Fruit fly (Drosophila melanogaster): ENCODE data around the gene CG43736.

The CG43736 gene

DNA sequence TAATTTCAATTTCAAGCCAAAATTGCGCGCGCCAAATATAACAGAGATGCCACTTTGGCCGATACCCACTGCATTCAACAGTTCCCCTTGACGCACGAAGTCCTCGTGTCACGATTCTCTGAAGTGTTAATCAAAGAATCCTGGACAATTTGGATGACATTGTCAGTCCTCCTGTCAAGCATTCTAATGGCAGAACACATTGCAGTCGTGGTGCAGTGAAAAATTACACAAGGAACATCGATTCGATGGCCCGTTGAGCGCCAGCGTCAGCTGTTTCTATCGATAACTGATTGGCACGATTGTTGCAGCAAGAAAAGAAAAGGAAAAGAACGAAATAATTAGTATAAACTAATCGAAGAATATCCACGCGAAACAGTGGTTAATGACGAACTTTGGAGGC, 39.5 kb upstream of the CG43736 start, which contains the start of gene nonC (continued):
- TF ChIP-seq hbn (GFP tag; IDR thresholded peaks at IDR 0.05; ENCODE audit: partially characterized antibody) (peak; percentile 80), CG8388 (GFP tag; optimal IDR thresholded peaks at IDR 0.05) (no peak), CG15073 (GFP tag; optimal IDR thresholded peaks at IDR 0.05) (no peak), Blimp-1 (GFP tag; optimal IDR thresholded peaks at IDR 0.05) (no peak), CG7987 (GFP tag; optimal IDR thresholded peaks at IDR 0.05) (no peak), CG3726 (GFP tag; IDR thresholded peaks at IDR 0.05) (no peak), CG13287 (GFP tag; IDR thresholded peaks at IDR 0.05; ENCODE audit: partially characterized antibody) (peak; percentile 91), Doc3 (GFP tag; IDR thresholded peaks at IDR 0.05; ENCODE audit: partially characterized antibody) (peak; percentile 84), Scr (GFP tag; IDR thresholded peaks at IDR 0.05; ENCODE audit: partially characterized antibody) (peak; percentile 93), CG4617 (GFP tag; optimal IDR thresholded peaks at IDR 0.05; ENCODE audit: borderline replicate concordance) (peak; percentile 40), CG17186 (GFP tag; optimal IDR thresholded peaks at IDR 0.05) (peak; percentile 82), zen2 (GFP tag; IDR thresholded peaks at IDR 0.05; ENCODE audit: partially characterized antibody) (peak; percentile 78)

DNA sequence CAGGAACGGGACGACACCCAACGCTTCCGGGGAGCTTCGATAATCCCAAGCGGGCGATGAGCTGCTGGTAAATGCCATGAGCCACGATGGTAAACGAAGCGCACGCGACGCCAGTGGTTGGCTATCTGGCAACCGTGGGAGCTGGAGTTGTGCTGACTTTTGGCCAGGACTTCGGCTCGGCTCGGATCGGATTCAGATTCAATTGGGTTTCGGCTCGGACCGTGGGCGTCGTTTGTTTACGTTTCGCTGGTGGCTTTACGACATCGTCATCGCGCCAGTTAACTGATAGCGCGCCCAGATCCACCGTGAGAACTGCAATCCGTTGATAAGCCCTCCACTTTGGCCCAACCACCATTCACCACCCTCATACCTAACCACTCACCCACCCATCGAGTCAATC, 31.1 kb upstream of the CG43736 start, which contains the start of gene mAChR-C:
Gene mAChR-C, minus strand, starts transcription at position 101 of the 400 bp plus-strand sequence.
- TF ChIP-seq CG10959 (GFP tag; IDR thresholded peaks at IDR 0.05) (no peak), Nf-YB (GFP tag; optimal IDR thresholded peaks at IDR 0.05) (no peak), CG2202 (tag; optimal IDR thresholded peaks at IDR 0.05) (no peak), Neu2 (GFP tag; optimal IDR thresholded peaks at IDR 0.05; ENCODE audit: borderline replicate concordance) (no peak), Chrac-16 (GFP tag; optimal IDR thresholded peaks at IDR 0.05) (no peak), HLHmδ (GFP tag; optimal IDR thresholded peaks at IDR 0.05) (no peak), CG17612 (GFP tag; IDR thresholded peaks at IDR 0.05) (no peak), Dll (GFP tag; IDR thresholded peaks at IDR 0.05; ENCODE audit: partially characterized antibody) (no peak), btn (GFP tag; optimal IDR thresholded peaks at IDR 0.05) (no peak), CG4820 (GFP tag; optimal IDR thresholded peaks at IDR 0.05) (no peak), Mad (GFP tag; optimal IDR thresholded peaks at IDR 0.05) (no peak), ssp (GFP tag; IDR thresholded peaks at IDR 0.05) (no peak), ap (GFP tag; IDR thresholded peaks at IDR 0.05) (no peak), Xbp1 (GFP tag; optimal IDR thresholded peaks at IDR 0.05) (no peak), CG8924 (tag; optimal IDR thresholded peaks at IDR 0.05) (no peak), HmgZ (tag; optimal IDR thresholded peaks at IDR 0.05) (no peak), knrl (GFP tag; IDR thresholded peaks at IDR 0.05; ENCODE audit: partially characterized antibody) (no peak)

DNA sequence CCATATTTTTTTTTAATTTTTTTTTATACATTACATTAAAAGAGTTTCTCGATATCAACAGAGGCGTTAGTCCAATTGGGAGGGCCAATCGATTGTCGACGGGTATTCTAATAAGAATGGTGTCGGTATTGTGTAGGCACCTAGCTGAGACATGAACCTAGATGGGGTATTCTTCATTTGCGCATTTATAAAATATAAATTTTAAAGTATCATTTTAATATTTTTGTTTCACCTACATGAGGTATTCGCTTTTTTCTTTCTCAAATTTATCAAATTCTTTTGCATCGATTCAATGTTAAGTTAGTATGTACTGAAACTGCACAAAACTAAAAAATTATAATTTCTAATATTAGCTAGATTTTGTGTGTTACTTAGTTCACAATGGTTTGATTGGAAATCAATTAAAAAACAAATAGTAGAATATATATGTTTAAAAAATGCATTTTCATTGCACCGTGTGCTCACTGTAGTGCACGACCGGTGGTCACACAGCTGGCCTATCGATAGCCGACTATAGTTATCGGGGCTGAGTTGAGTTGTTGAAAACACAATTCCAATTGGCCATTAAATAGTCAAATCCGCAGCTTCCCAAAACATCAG, 19.7 kb upstream of the CG43736 start, which contains the start of the genes CG14435 and Tmf:
Gene CG14435, minus strand, starts transcription at position 81 of the 600 bp plus-strand sequence.
Gene Tmf, plus strand, starts transcription at position 501 of the 600 bp plus-strand sequence.
- TF ChIP-seq CG17186 (GFP tag; optimal IDR thresholded peaks at IDR 0.05) (peak; percentile 31), Dll (GFP tag; IDR thresholded peaks at IDR 0.05; ENCODE audit: partially characterized antibody) (peak; percentile 66), CG10654 (GFP tag; optimal IDR thresholded peaks at IDR 0.05) (peak; percentile 64), CG13296 (GFP tag; optimal IDR thresholded peaks at IDR 0.05) (peak; percentile 71), NfI (GFP tag; optimal IDR thresholded peaks at IDR 0.05) (peak; percentile 85), CG7271 (tag; optimal IDR thresholded peaks at IDR 0.05) (peak; percentile 30), CHES-1-like (GFP tag; optimal IDR thresholded peaks at IDR 0.05) (peak; percentile 26), CG5245 (GFP tag; optimal IDR thresholded peaks at IDR 0.05) (peak; percentile 54), Sox102F (GFP tag; optimal IDR thresholded peaks at IDR 0.05) (peak; percentile 9), CG1647 (GFP tag; optimal IDR thresholded peaks at IDR 0.05) (peak; percentile 35), CG7928 (GFP tag; optimal IDR thresholded peaks at IDR 0.05) (peak; percentile 62), nerfin-1 (tag; optimal IDR thresholded peaks at IDR 0.05) (peak; percentile 77), sc (optimal IDR thresholded peaks at IDR 0.05) (no peak), sc (GFP tag; optimal IDR thresholded peaks at IDR 0.05) (peak; percentile 58), CG9876 (GFP tag; optimal IDR thresholded peaks at IDR 0.05) (no peak), unc-4 (GFP tag; IDR thresholded peaks at IDR 0.05; ENCODE audit: partially characterized antibody) (peak; percentile 55; the same call in 1 of the 2 replicates), dmrt11E (tag; optimal IDR thresholded peaks at IDR 0.05) (peak; percentile 84), CG17359 (tag; optimal IDR thresholded peaks at IDR 0.05) (peak; percentile 95), odd (GFP tag; optimal IDR thresholded peaks at IDR 0.05) (peak; percentile 59), CG14667 (GFP tag; IDR thresholded peaks at IDR 0.05) (peak; percentile 86)

Measured in whole organism, embryonic.